Worm (Caenorhabditis elegans): Measurements from ENCODE around the gene C08E8.3.

DNA sequence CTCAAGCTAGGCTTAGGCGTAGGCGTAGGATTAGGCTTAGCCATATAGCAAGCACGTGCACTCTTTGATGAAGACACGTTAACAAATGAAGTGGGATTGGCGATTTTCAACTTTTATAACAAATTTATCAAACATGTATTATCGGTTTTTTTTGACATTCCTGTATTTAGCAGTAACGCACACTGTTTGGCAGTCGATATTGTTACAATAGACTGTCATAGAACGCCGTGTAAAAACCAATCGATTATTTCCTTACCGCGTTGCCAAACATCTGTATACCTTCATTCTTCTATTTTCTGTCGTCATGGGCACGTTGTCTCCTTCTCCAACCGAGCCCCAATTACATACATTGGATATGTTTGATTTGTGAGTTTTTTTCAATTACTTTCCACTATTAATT, 31.6 kb upstream of the C08E8.3 start, which contains the start of gene fbxb-119:
- TF ChIP-seq lin-39 (tag; optimal IDR thresholded peaks at IDR 0.05) (no peak), snpc-4 (tag; optimal IDR thresholded peaks at IDR 0.05) (no peak)

Measured in whole organism, L2 larva.